Worm (Caenorhabditis elegans) whole organism, L4 larva: ENCODE data around the gene fbxb-74.

Experiments used
- F37D6.2 ChIP-seq: sonication (generic microtip); optimal IDR thresholded peaks from 2 replicates; lab custom pipeline; 2016; ENCODE audit warnings: mild to moderate bottlenecking, missing genetic modification characterization, missing compliant biosample characterization
- T20F7.1 ChIP-seq: fragments of 200-800 bp; sonication (Bioruptor generic); optimal IDR thresholded peaks from 2 replicates; lab custom pipeline; 2018; ENCODE audit warnings: mild to moderate bottlenecking, missing genetic modification characterization, missing compliant biosample characterization
- aly-2 ChIP-seq: sonication (generic microtip); optimal IDR thresholded peaks from 2 replicates; lab custom pipeline; 2018; ENCODE audit warnings: missing biosample characterization, missing genetic modification characterization
- ama-1 ChIP-seq: fragments of 150-350 bp; optimal IDR thresholded peaks from 2 replicates; lab custom pipeline; 2014; ENCODE audit warnings: inconsistent platforms, mixed read lengths
- duxl-1 ChIP-seq: sonication (generic microtip); optimal IDR thresholded peaks from 2 replicates; lab custom pipeline; 2016; ENCODE audit warnings: mild to moderate bottlenecking, missing genetic modification characterization, moderate library complexity, missing compliant biosample characterization; ENCODE audit not compliant: poor library complexity
- fos-1 ChIP-seq: fragments of 150-350 bp; optimal IDR thresholded peaks from 2 replicates; lab custom pipeline; 2014; ENCODE audit warnings: missing biosample characterization, missing genetic modification characterization
- lin-15B ChIP-seq: fragments of 150-350 bp; sonication (generic microtip); optimal IDR thresholded peaks from 3 replicates; lab custom pipeline; 2014; ENCODE audit warnings: missing biosample characterization, missing genetic modification characterization
- nhr-25 ChIP-seq: sonication (generic microtip); optimal IDR thresholded peaks from 2 replicates; lab custom pipeline; 2017; ENCODE audit warnings: missing genetic modification characterization, mild to moderate bottlenecking, missing compliant biosample characterization, antibody characterized with exemption, moderate library complexity, borderline replicate concordance; ENCODE audit not compliant: insufficient read depth
- pha-4 ChIP-seq, 2 experiments: fragments of 150-350 bp in 1 of 2; fragments of 200-800 bp in 1 of 2; sonication (Bioruptor generic) in 1 of 2; IDR thresholded peaks in 1 of 2; optimal IDR thresholded peaks in 1 of 2; 2 replicates each; pipeline versions ENCODE4 v1.3.6 to Lab custom; 2014 to 2022; ENCODE audit warnings: missing genetic modification characterization in 2 of 2, missing genetic modification reagents in 2 of 2, missing biosample characterization in 1 of 2, missing compliant biosample characterization in 1 of 2
- unc-62 ChIP-seq, 3 experiments: fragments of 150-350 bp in 1 of 3; sonication (generic microtip); optimal IDR thresholded peaks in 2 of 3; peaks in 1 of 3; 1 replicate in 1 of 3; 2 replicates in 2 of 3; lab custom pipeline; 2014 to 2017; ENCODE audit warnings: missing biosample characterization in 3 of 3, missing genetic modification characterization in 3 of 3, missing genetic modification reagents in 3 of 3, missing genotype in 1 of 3

- TF ChIP-seq lin-15B (tag; lab: Kevin White, UChicago) (no peak), pha-4 (GFP tag; IDR thresholded peaks at IDR 0.05; lab: Robert Waterston, UW) (no peak), pha-4 (tag; optimal IDR thresholded peaks at IDR 0.05; lab: Kevin White, UChicago) (no peak), aly-2 (tag; lab: Kevin White, UChicago) (no peak), ama-1 (lab: Kevin White, UChicago) (no peak), fos-1 (tag; lab: Kevin White, UChicago) (no peak), F37D6.2 (tag; lab: Kevin White, UChicago) (no peak), T20F7.1 (GFP tag; lab: Kevin White, UChicago) (no peak), nhr-25 (tag; lab: Kevin White, UChicago) (no peak), duxl-1 (no peak), unc-62 (GFP tag; optimal IDR thresholded peaks at IDR 0.05 in 1 of 2; lab: Kevin White, UChicago) (no peak), unc-62 (tag; optimal IDR thresholded peaks at IDR 0.05; lab: Kevin White, UChicago) (no peak)
These were observed 27.1 kb downstream of the fbxb-74 start for ce11 chrIV:4411948-4412335.
